Worm (Caenorhabditis elegans): ENCODE results near the gene uev-2.
A peak's percentile ranks its signal among the peaks of the same experiment; 100 is the strongest.

The uev-2 gene

DNA sequence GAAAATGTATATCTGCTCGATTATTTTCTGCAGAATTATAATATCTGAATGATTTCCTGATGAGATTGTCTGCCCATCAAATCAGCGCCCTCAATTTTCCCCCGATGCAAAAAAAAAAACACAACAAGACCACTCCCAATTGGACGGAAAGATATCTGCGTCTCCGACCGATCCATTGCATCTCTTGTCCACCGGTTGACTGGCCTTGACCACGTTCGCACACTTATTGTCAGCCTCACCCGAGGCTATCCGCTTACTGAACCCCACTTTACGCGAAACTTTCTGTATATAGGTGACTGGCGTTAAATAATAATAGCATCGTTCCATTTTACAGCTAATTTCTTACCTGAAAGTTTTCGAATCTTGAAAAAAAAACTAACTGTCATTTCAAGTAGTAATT lies 11.4 kb downstream of the uev-2 start:
- TF ChIP-seq ceh-43 (GFP tag; optimal IDR thresholded peaks at IDR 0.05) (no peak), mep-1 (tag; optimal IDR thresholded peaks at IDR 0.05) (no peak), snpc-4 (tag; optimal IDR thresholded peaks at IDR 0.05) (no peak), bed-3 (GFP tag; optimal IDR thresholded peaks at IDR 0.05) (no peak), hlh-1 (tag; optimal IDR thresholded peaks at IDR 0.05) (no peak), zip-8 (tag; optimal IDR thresholded peaks at IDR 0.05) (no peak), nhr-237 (tag; optimal IDR thresholded peaks at IDR 0.05) (no peak), nhr-2 (tag; optimal IDR thresholded peaks at IDR 0.05) (peak; percentile 38), ham-2 (GFP tag; optimal IDR thresholded peaks at IDR 0.05) (peak; percentile 48), mab-5 (tag; optimal IDR thresholded peaks at IDR 0.05) (no peak)

DNA sequence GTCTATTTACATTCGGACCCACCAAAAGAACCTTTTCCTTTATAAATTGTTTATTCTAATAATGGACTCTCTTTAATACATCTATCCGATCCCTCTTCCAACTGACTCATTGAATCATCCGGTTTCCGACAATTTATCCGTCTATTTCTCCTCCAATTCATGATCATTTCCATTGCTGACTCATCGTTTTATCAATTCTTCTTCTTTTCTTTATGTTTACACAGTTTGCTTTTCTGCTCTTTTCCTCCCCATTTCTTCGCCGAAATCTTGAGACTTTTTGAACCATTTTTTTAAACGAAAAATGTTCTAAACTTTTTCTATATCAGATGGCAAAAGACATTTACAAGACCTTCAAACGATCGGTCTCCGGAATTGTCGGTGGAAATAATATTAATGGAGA lies 12.5 kb downstream of the uev-2 start, which contains the start of gene ced-6:
ced-6 (plus strand) TSS at position 327 of the 400 bp plus-strand sequence.
- no peak for TF ChIP-seq ztf-11 (tag; optimal IDR thresholded peaks at IDR 0.05)
- no peak for TF ChIP-seq lin-13 (tag; optimal IDR thresholded peaks at IDR 0.05)
- TF ChIP-seq mep-1 (tag; optimal IDR thresholded peaks at IDR 0.05), result no peak
- no peak for TF ChIP-seq mab-5 (tag; optimal IDR thresholded peaks at IDR 0.05)

DNA sequence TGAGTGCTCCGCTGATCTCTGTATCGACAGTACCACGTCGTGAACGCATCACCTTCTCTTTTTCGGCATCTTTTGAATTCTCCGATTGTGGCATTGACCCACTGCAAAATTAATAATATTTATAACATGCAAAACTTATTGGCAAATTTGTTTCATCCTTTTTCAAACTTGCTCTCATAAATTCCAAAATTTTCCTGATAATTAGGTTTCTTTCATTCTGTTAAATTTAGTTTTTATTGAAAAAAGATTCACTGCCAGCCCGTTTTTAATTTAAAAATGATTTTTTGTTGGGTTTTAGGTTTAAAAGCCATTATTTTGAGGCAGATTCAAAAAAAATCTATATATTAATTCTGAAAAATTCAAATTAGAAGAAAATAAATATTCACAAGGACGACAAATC lies 17.0 kb downstream of the uev-2 start, which contains the start of gene wdr-37:
wdr-37 (minus strand) TSS at position 101 of the 400 bp plus-strand sequence.
- TF ChIP-seq nhr-12 (tag; optimal IDR thresholded peaks at IDR 0.05) (no peak), nhr-237 (tag; optimal IDR thresholded peaks at IDR 0.05) (no peak), pha-4 (tag; optimal IDR thresholded peaks at IDR 0.05) (no peak), nhr-28 (tag; optimal IDR thresholded peaks at IDR 0.05) (no peak), blmp-1 (tag; optimal IDR thresholded peaks at IDR 0.05) (no peak), cnd-1 (tag; optimal IDR thresholded peaks at IDR 0.05) (no peak), nhr-76 (tag; optimal IDR thresholded peaks at IDR 0.05) (no peak), lin-32 (GFP tag; optimal IDR thresholded peaks at IDR 0.05) (no peak), snpc-4 (tag; optimal IDR thresholded peaks at IDR 0.05) (no peak), mab-5 (tag; optimal IDR thresholded peaks at IDR 0.05) (no peak), elt-1 (tag; optimal IDR thresholded peaks at IDR 0.05; ENCODE audit: borderline replicate concordance, insufficient read depth) (no peak), lin-13 (tag; optimal IDR thresholded peaks at IDR 0.05) (no peak), sptf-1 (tag; optimal IDR thresholded peaks at IDR 0.05) (no peak), mls-2 (tag; optimal IDR thresholded peaks at IDR 0.05) (no peak), elt-3 (tag; optimal IDR thresholded peaks at IDR 0.05) (no peak), bed-3 (GFP tag; optimal IDR thresholded peaks at IDR 0.05) (no peak), zip-8 (tag; optimal IDR thresholded peaks at IDR 0.05) (no peak)

DNA sequence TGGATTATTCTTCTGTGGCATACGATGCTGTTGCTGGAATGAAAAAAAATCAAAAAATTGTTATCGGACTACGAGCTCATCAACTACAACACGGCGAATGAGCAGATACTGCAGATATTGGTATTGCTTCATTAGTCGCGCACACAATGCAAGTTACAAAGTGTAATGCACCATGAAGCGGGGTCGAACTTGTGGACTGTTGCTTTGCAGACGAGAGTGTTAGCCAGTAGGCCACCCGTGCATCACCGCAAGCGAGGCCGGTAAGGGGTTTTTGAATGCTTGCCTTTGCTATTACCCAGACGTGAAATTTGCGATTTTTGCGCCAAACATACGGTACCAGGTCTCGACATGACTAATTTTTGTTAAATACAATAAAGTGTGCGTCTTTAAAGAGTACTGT lies 19.1 kb downstream of the uev-2 start:
- peak; percentile 97 for TF ChIP-seq drap-1 (GFP tag; optimal IDR thresholded peaks at IDR 0.05)
- peak; percentile 70 for TF ChIP-seq ztf-11 (tag; optimal IDR thresholded peaks at IDR 0.05)
- TF ChIP-seq cnd-1 (tag; optimal IDR thresholded peaks at IDR 0.05), result peak; percentile 97
- peak; percentile 70 for TF ChIP-seq nhr-28 (tag; optimal IDR thresholded peaks at IDR 0.05)
- peak; percentile 96 for TF ChIP-seq tbx-8 (GFP tag; optimal IDR thresholded peaks at IDR 0.05)
- peak; percentile 98 for TF ChIP-seq ceh-83 (GFP tag; optimal IDR thresholded peaks at IDR 0.05)
- no peak for TF ChIP-seq ces-1 (GFP tag; optimal IDR thresholded peaks at IDR 0.05)
- peak; percentile 95 for TF ChIP-seq pha-4 (tag; optimal IDR thresholded peaks at IDR 0.05)
- TF ChIP-seq unc-120 (tag; optimal IDR thresholded peaks at IDR 0.05; ENCODE audit: poor library complexity, severe bottlenecking), result peak; percentile 84
- TF ChIP-seq blmp-1 (tag; optimal IDR thresholded peaks at IDR 0.05), result no peak
- TF ChIP-seq ham-2 (GFP tag; optimal IDR thresholded peaks at IDR 0.05), result peak; percentile 94
- TF ChIP-seq unc-39 (tag; optimal IDR thresholded peaks at IDR 0.05), result peak; percentile 70
- TF ChIP-seq sem-2 (GFP tag; optimal IDR thresholded peaks at IDR 0.05), result peak; percentile 96
- TF ChIP-seq hlh-1 (tag; optimal IDR thresholded peaks at IDR 0.05), result peak; percentile 70
- peak; percentile 47 for TF ChIP-seq nhr-76 (tag; optimal IDR thresholded peaks at IDR 0.05)
- TF ChIP-seq ceh-39 (tag; optimal IDR thresholded peaks at IDR 0.05), result no peak
- peak; percentile 42 for TF ChIP-seq lsy-2 (tag; optimal IDR thresholded peaks at IDR 0.05)
- no peak for TF ChIP-seq mab-5 (tag; optimal IDR thresholded peaks at IDR 0.05)
- peak; percentile 47 for TF ChIP-seq mep-1 (tag; optimal IDR thresholded peaks at IDR 0.05)
- peak; percentile 86 for TF ChIP-seq bed-3 (GFP tag; optimal IDR thresholded peaks at IDR 0.05)
- TF ChIP-seq elt-1 (tag; optimal IDR thresholded peaks at IDR 0.05; ENCODE audit: borderline replicate concordance, insufficient read depth), result no peak
- TF ChIP-seq lin-13 (tag; optimal IDR thresholded peaks at IDR 0.05), result peak; percentile 87
- TF ChIP-seq mls-2 (tag; optimal IDR thresholded peaks at IDR 0.05), result peak; percentile 97
- peak; percentile 96 for TF ChIP-seq sptf-1 (tag; optimal IDR thresholded peaks at IDR 0.05)
- TF ChIP-seq elt-3 (tag; optimal IDR thresholded peaks at IDR 0.05), result no peak
- TF ChIP-seq unc-62 (GFP tag; optimal IDR thresholded peaks at IDR 0.05), result peak; percentile 30
- peak; percentile 92 for TF ChIP-seq flh-1 (GFP tag; optimal IDR thresholded peaks at IDR 0.05)
- TF ChIP-seq ceh-43 (GFP tag; optimal IDR thresholded peaks at IDR 0.05), result peak; percentile 89
- peak; percentile 94 for TF ChIP-seq lin-32 (GFP tag; optimal IDR thresholded peaks at IDR 0.05)
- TF ChIP-seq M03D4.4 (tag; optimal IDR thresholded peaks at IDR 0.05), result peak; percentile 97
- TF ChIP-seq snpc-4 (tag; optimal IDR thresholded peaks at IDR 0.05), result no peak
- no peak for TF ChIP-seq nhr-2 (tag; optimal IDR thresholded peaks at IDR 0.05)
- no peak for TF ChIP-seq nhr-12 (tag; optimal IDR thresholded peaks at IDR 0.05)
- TF ChIP-seq zip-8 (tag; optimal IDR thresholded peaks at IDR 0.05), result no peak
- TF ChIP-seq nhr-237 (tag; optimal IDR thresholded peaks at IDR 0.05), result peak; percentile 12

Data from whole organism, mixed stage, embryonic.